Fruit fly (Drosophila melanogaster): ENCODE data around the gene Tbc1d15-17.
A peak's percentile ranks its signal among the peaks of the same experiment; 100 is the strongest.

Tbc1d15-17 gene

DNA sequence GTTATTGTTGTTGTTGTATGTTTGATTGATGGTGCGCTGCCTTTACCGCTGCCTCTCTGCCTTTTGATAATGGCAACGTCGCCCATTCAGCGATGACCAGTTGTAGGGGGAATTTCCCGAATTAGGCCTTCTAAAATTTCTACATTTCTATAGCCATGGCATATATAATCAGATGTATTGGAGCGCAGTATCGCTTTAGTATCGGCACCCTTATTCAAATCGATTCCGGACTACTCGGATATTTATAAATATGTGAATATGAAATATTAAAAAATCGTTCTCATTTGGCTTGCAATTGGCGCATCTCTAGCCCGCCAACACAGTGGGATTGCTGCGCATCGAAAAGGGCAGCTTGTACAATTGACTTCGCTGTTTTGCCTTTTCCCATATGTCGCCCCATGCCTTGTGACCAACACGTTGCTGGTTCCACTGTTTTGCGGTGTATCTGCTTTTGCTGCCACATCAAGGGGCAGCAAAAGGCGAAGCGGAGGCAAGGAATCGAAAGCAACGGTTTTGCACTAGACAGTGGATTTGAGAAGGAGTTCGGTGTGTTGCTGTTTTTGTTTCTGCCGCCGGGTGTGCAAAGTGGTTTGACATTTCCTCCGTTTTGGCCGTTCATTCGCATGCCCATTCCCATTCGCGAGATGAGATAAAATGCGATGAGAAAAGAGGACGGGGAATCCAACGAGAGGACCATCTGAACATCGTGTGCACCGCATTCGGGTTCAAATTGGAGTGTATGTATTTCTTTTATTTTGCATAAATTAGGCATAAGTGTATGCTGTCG, 17.8 kb downstream of the Tbc1d15-17 start (continued):
- no peak for TF ChIP-seq Dll (GFP tag; IDR thresholded peaks at IDR 0.05; ENCODE audit: partially characterized antibody)
- TF ChIP-seq Ptx1 (GFP tag; IDR thresholded peaks at IDR 0.05): peak; percentile 75
- TF ChIP-seq h (optimal IDR thresholded peaks at IDR 0.05): no peak
- peak; percentile 42; the same call in 1 of the 2 replicates for TF ChIP-seq Taf1 (GFP tag; IDR thresholded peaks at IDR 0.05)
- TF ChIP-seq Asciz (GFP tag; optimal IDR thresholded peaks at IDR 0.05): peak; percentile 16
- peak; percentile 52 for TF ChIP-seq CG3847 (GFP tag; IDR thresholded peaks at IDR 0.05)
- TF ChIP-seq CG8944 (GFP tag; optimal IDR thresholded peaks at IDR 0.05): peak; percentile 10
- peak; percentile 86 for TF ChIP-seq sens (GFP tag)
- peak; percentile 79 for TF ChIP-seq Med (GFP tag)
- TF ChIP-seq CG1832 (GFP tag; optimal IDR thresholded peaks at IDR 0.05): no peak
- TF ChIP-seq sug (tag; optimal IDR thresholded peaks at IDR 0.05): peak; percentile 52
- TF ChIP-seq CG9817 (tag; optimal IDR thresholded peaks at IDR 0.05): peak; percentile 49
- no peak for TF ChIP-seq CG42726 (GFP tag; IDR thresholded peaks at IDR 0.05; ENCODE audit: partially characterized antibody)
- no peak for TF ChIP-seq grn (GFP tag; optimal IDR thresholded peaks at IDR 0.05)
- peak; percentile 76 for TF ChIP-seq tgo (GFP tag; IDR thresholded peaks at IDR 0.05)
- peak; percentile 66 for TF ChIP-seq Hand (GFP tag; optimal IDR thresholded peaks at IDR 0.05)
- TF ChIP-seq bsh (GFP tag; optimal IDR thresholded peaks at IDR 0.05): peak; percentile 56 to 75
- TF ChIP-seq Awh (GFP tag; IDR thresholded peaks at IDR 0.05): peak; percentile 45; the same call in 1 of the 2 replicates
- TF ChIP-seq sna (GFP tag; IDR thresholded peaks at IDR 0.05; ENCODE audit: partially characterized antibody): no peak
- peak; percentile 55 for TF ChIP-seq Max (GFP tag; optimal IDR thresholded peaks at IDR 0.05)
- no peak for TF ChIP-seq CG7745 (tag; optimal IDR thresholded peaks at IDR 0.05)
- TF ChIP-seq CG5180 (GFP tag; optimal IDR thresholded peaks at IDR 0.05): peak; percentile 46
- no peak for TF ChIP-seq klu (GFP tag; IDR thresholded peaks at IDR 0.05)
- TF ChIP-seq CG17912 (GFP tag; optimal IDR thresholded peaks at IDR 0.05): no peak
- TF ChIP-seq org-1 (GFP tag; optimal IDR thresholded peaks at IDR 0.05): peak; percentile 48
- TF ChIP-seq peb (GFP tag; IDR thresholded peaks at IDR 0.05): peak; percentile 41; the same call in 1 of the 2 replicates
- TF ChIP-seq ttk (GFP tag; IDR thresholded peaks at IDR 0.05): peak; percentile 54
- no peak for TF ChIP-seq D (optimal IDR thresholded peaks at IDR 0.05)
- peak; percentile 59 for TF ChIP-seq D (GFP tag; optimal IDR thresholded peaks at IDR 0.05)
- TF ChIP-seq gsb (GFP tag; IDR thresholded peaks at IDR 0.05): 0 out of 2 replicates have a peak, but pooled peaks have one; percentile 24
- TF ChIP-seq nau (GFP tag; optimal IDR thresholded peaks at IDR 0.05): no peak
- TF ChIP-seq sd (tag; optimal IDR thresholded peaks at IDR 0.05): no peak
- TF ChIP-seq CG17612 (GFP tag; IDR thresholded peaks at IDR 0.05): no peak
- TF ChIP-seq cwo (GFP tag; optimal IDR thresholded peaks at IDR 0.05): peak; percentile 68
- no peak for TF ChIP-seq zen2 (GFP tag; IDR thresholded peaks at IDR 0.05; ENCODE audit: partially characterized antibody)
- no peak; the same call in 1 of the 2 replicates for TF ChIP-seq ranshi (GFP tag; IDR thresholded peaks at IDR 0.05)
- peak; percentile 51 for TF ChIP-seq CG4424 (GFP tag; optimal IDR thresholded peaks at IDR 0.05)
- peak; percentile 58 for TF ChIP-seq odd (GFP tag; optimal IDR thresholded peaks at IDR 0.05)
- TF ChIP-seq croc (GFP tag; conservative IDR thresholded peaks at IDR 0.05): 0 out of 3 replicates have a peak, but pooled peaks have one; percentile 26
- peak; percentile 44 for TF ChIP-seq CG15696 (tag; optimal IDR thresholded peaks at IDR 0.05)
- peak; percentile 64; the same call in 1 of the 2 replicates for TF ChIP-seq Atf6 (GFP tag; IDR thresholded peaks at IDR 0.05)
- no peak for TF ChIP-seq repo (GFP tag; optimal IDR thresholded peaks at IDR 0.05)
- peak; percentile 18 for TF ChIP-seq CTCF (GFP tag; optimal IDR thresholded peaks at IDR 0.05)
- TF ChIP-seq Fer1 (GFP tag; optimal IDR thresholded peaks at IDR 0.05): peak; percentile 78
- TF ChIP-seq CG43689 (GFP tag; IDR thresholded peaks at IDR 0.05): 0 out of 2 replicates have a peak, but pooled peaks have one; percentile 7
- TF ChIP-seq CG2889 (GFP tag; IDR thresholded peaks at IDR 0.05): 0 out of 3 replicates have a peak, but pooled peaks have one; percentile 13
- TF ChIP-seq kay (GFP tag; optimal IDR thresholded peaks at IDR 0.05): peak; percentile 54
- TF ChIP-seq CG7839 (tag; optimal IDR thresholded peaks at IDR 0.05): no peak
- TF ChIP-seq Rfx (GFP tag; IDR thresholded peaks at IDR 0.05): peak; percentile 76
- no peak for TF ChIP-seq CG7271 (tag; optimal IDR thresholded peaks at IDR 0.05)
